Fruit fly (Drosophila melanogaster): ENCODE results near the gene CG2924.

CG2924 gene

dm6 chrX:2301069-2301508 is 30.5 kb upstream of the CG2924 start (continued):
- TF ChIP-seq NC2β (GFP tag; optimal IDR thresholded peaks at IDR 0.05) (no peak), stc (GFP tag; IDR thresholded peaks at IDR 0.05) (0 out of 2 replicates have a peak, but pooled peaks have one; percentile 39), unpg (GFP tag; optimal IDR thresholded peaks at IDR 0.05) (peak; percentile 35), gfzf (GFP tag; optimal IDR thresholded peaks at IDR 0.05) (no peak), al (GFP tag; IDR thresholded peaks at IDR 0.05) (peak; percentile 57; the same call in 1 of the 2 replicates), CG10979 (tag; optimal IDR thresholded peaks at IDR 0.05) (peak; percentile 15), CG7357 (GFP tag; IDR thresholded peaks at IDR 0.05) (peak; percentile 51; the same call in 2 of the 3 replicates), Mad (GFP tag; optimal IDR thresholded peaks at IDR 0.05) (no peak), Dad (GFP tag; optimal IDR thresholded peaks at IDR 0.05) (no peak), CG12104 (GFP tag; optimal IDR thresholded peaks at IDR 0.05) (no peak), cas (GFP tag; IDR thresholded peaks at IDR 0.05) (no peak), Ptx1 (GFP tag; IDR thresholded peaks at IDR 0.05) (peak; percentile 62), CG3281 (GFP tag; optimal IDR thresholded peaks at IDR 0.05) (peak; percentile 69), hth (optimal IDR thresholded peaks at IDR 0.05) (no peak), fru (optimal IDR thresholded peaks at IDR 0.05) (no peak), CG10209 (GFP tag; optimal IDR thresholded peaks at IDR 0.05) (peak; percentile 46), grau (tag; optimal IDR thresholded peaks at IDR 0.05) (peak; percentile 58), PHDP (tag; optimal IDR thresholded peaks at IDR 0.05) (peak; percentile 31), ewg (GFP tag; optimal IDR thresholded peaks at IDR 0.05) (peak; percentile 19), slou (GFP tag; optimal IDR thresholded peaks at IDR 0.05) (no peak), CG6175 (GFP tag; IDR thresholded peaks at IDR 0.05) (0 out of 3 replicates have a peak, but pooled peaks have one; percentile 27), Max (GFP tag; optimal IDR thresholded peaks at IDR 0.05) (no peak), dati (GFP tag; IDR thresholded peaks at IDR 0.05) (no peak), Dip3 (GFP tag; optimal IDR thresholded peaks at IDR 0.05) (no peak), MESR4 (GFP tag; optimal IDR thresholded peaks at IDR 0.05) (no peak), CG10321 (GFP tag; IDR thresholded peaks at IDR 0.05) (no peak), CG9876 (GFP tag; optimal IDR thresholded peaks at IDR 0.05) (no peak), NfI (GFP tag; optimal IDR thresholded peaks at IDR 0.05) (peak; percentile 4), mirr (GFP tag; optimal IDR thresholded peaks at IDR 0.05) (no peak), Gug (GFP tag; IDR thresholded peaks at IDR 0.05) (peak; percentile 66; the same call in 3 of the 4 replicates), Oaz (GFP tag; IDR thresholded peaks at IDR 0.05) (no peak), CG4328 (GFP tag; optimal IDR thresholded peaks at IDR 0.05) (peak; percentile 34), yki (optimal IDR thresholded peaks at IDR 0.05) (peak; percentile 94), C15 (GFP tag; IDR thresholded peaks at IDR 0.05) (no peak), Meics (GFP tag; optimal IDR thresholded peaks at IDR 0.05) (peak; percentile 63), H15 (GFP tag; IDR thresholded peaks at IDR 0.05) (0 out of 3 replicates have a peak, but pooled peaks have one; percentile 13), HHEX (GFP tag; optimal IDR thresholded peaks at IDR 0.05) (peak; percentile 66), CG16779 (GFP tag; IDR thresholded peaks at IDR 0.05) (no peak), tgo (GFP tag; IDR thresholded peaks at IDR 0.05) (peak; percentile 50; the same call in 2 of the 3 replicates), HLH54F (GFP tag; optimal IDR thresholded peaks at IDR 0.05) (no peak), Oli (tag; optimal IDR thresholded peaks at IDR 0.05) (peak; percentile 41), fd3F (GFP tag; optimal IDR thresholded peaks at IDR 0.05) (peak; percentile 36), ara (GFP tag; IDR thresholded peaks at IDR 0.05) (no peak), Camta (GFP tag; optimal IDR thresholded peaks at IDR 0.05) (no peak), CG17361 (GFP tag; IDR thresholded peaks at IDR 0.05) (no peak), Rx (GFP tag; IDR thresholded peaks at IDR 0.05) (no peak), fd64A (GFP tag; optimal IDR thresholded peaks at IDR 0.05) (no peak), CG13424 (tag; optimal IDR thresholded peaks at IDR 0.05) (peak; percentile 35), CG4404 (GFP tag; IDR thresholded peaks at IDR 0.05) (peak; percentile 48; the same call in 1 of the 2 replicates), CG6683 (GFP tag; optimal IDR thresholded peaks at IDR 0.05) (peak; percentile 5), sisA (GFP tag; IDR thresholded peaks at IDR 0.05) (peak; percentile 38; the same call in 1 of the 2 replicates), Nf-YB (GFP tag; optimal IDR thresholded peaks at IDR 0.05) (no peak), CG11560 (tag; IDR thresholded peaks at IDR 0.05) (no peak)

Measured in whole organism, embryonic.